Fruit fly (Drosophila melanogaster): ENCODE measurements around the gene ocn.

Gene ocn

dm6 chr3R:30052455-30053046, 15.0 kb upstream of the ocn start, which contains the start of gene Jasper:
TSS of gene Jasper (plus strand) at chr3R:30052514.
- no peak for TF ChIP-seq sv (GFP tag; optimal IDR thresholded peaks at IDR 0.05)
- no peak for TF ChIP-seq Hr83 (GFP tag; optimal IDR thresholded peaks at IDR 0.05; ENCODE audit: poor library complexity, severe bottlenecking)
- no peak for TF ChIP-seq psq (GFP tag; optimal IDR thresholded peaks at IDR 0.05)
- TF ChIP-seq N (GFP tag; optimal IDR thresholded peaks at IDR 0.05), result no peak
- TF ChIP-seq Jra (GFP tag; optimal IDR thresholded peaks at IDR 0.05), result no peak
- no peak for TF ChIP-seq ey (GFP tag; optimal IDR thresholded peaks at IDR 0.05)
- no peak for TF ChIP-seq GATAd (GFP tag; optimal IDR thresholded peaks at IDR 0.05)
- no peak for TF ChIP-seq tai (GFP tag; optimal IDR thresholded peaks at IDR 0.05)
- TF ChIP-seq Vsx2 (GFP tag; optimal IDR thresholded peaks at IDR 0.05; ENCODE audit: partially characterized antibody), result no peak
- no peak for TF ChIP-seq Abd-B (GFP tag; optimal IDR thresholded peaks at IDR 0.05)
- TF ChIP-seq Sp1 (GFP tag; optimal IDR thresholded peaks at IDR 0.05), result peak; percentile 29
- TF ChIP-seq Myc (optimal IDR thresholded peaks at IDR 0.05), result peak; percentile 28
- TF ChIP-seq rgr (GFP tag; optimal IDR thresholded peaks at IDR 0.05), result no peak
- peak; percentile 11 for TF ChIP-seq Dif (GFP tag; optimal IDR thresholded peaks at IDR 0.05; ENCODE audit: partially characterized antibody)
- TF ChIP-seq dl (GFP tag; optimal IDR thresholded peaks at IDR 0.05; ENCODE audit: insufficient read depth in 1 of 2, partially characterized antibody in 2 of 2), result no peak
- no peak for TF ChIP-seq h (GFP tag; optimal IDR thresholded peaks at IDR 0.05)
- no peak for TF ChIP-seq woc (GFP tag; optimal IDR thresholded peaks at IDR 0.05)
- TF ChIP-seq OdsH (GFP tag; optimal IDR thresholded peaks at IDR 0.05), result no peak
- no peak for TF ChIP-seq dsf (GFP tag; optimal IDR thresholded peaks at IDR 0.05; ENCODE audit: borderline replicate concordance)
- no peak for TF ChIP-seq jim (GFP tag; optimal IDR thresholded peaks at IDR 0.05)
- TF ChIP-seq foxo (GFP tag; optimal IDR thresholded peaks at IDR 0.05), result no peak
- TF ChIP-seq pan (optimal IDR thresholded peaks at IDR 0.05), result no peak
- no peak for TF ChIP-seq brk (GFP tag; optimal IDR thresholded peaks at IDR 0.05)
- no peak for TF ChIP-seq Rel (GFP tag; optimal IDR thresholded peaks at IDR 0.05)
- TF ChIP-seq Rel (tag; optimal IDR thresholded peaks at IDR 0.05), result peak; percentile 26
- TF ChIP-seq Dfd (GFP tag; optimal IDR thresholded peaks at IDR 0.05), result no peak
- no peak for TF ChIP-seq dmrt93B (GFP tag; optimal IDR thresholded peaks at IDR 0.05)
- TF ChIP-seq usp (GFP tag; optimal IDR thresholded peaks at IDR 0.05), result no peak
- no peak for TF ChIP-seq CG9705 (GFP tag; optimal IDR thresholded peaks at IDR 0.05)
- TF ChIP-seq lola (GFP tag; optimal IDR thresholded peaks at IDR 0.05), result no peak
- TF ChIP-seq HLH106 (tag; optimal IDR thresholded peaks at IDR 0.05), result peak; percentile 11

DNA sequence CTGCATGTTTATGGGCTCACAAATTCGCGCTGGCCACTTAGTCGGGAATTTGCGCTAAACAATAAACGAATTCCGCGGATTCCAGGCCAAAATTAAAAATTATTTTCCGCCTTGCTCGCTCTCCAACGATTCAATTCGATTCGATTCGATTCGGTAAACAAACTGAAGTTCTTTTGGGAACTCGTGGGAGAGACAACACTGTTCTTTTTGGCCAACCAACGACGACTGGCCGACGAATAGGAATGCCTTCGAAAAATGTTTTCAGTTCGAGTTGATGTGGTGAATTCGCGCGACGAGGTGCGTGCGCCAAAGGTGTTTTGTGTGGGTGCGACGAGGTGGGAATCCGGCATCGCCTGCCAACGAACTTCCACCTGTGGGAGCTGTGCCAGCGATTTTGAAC, 14.4 kb upstream of the ocn start, which contains the start of gene CG15528:
Gene CG15528 (minus strand): TSS at position 180 of the 400 bp plus-strand sequence.
- TF ChIP-seq brk (GFP tag; optimal IDR thresholded peaks at IDR 0.05) (no peak), CG32264 (GFP tag; optimal IDR thresholded peaks at IDR 0.05) (no peak), dmrt93B (GFP tag; optimal IDR thresholded peaks at IDR 0.05) (no peak), HLH106 (tag; optimal IDR thresholded peaks at IDR 0.05) (no peak), N (GFP tag; optimal IDR thresholded peaks at IDR 0.05) (no peak), sv (GFP tag; optimal IDR thresholded peaks at IDR 0.05) (no peak), Rel (GFP tag; optimal IDR thresholded peaks at IDR 0.05) (no peak), Rel (tag; optimal IDR thresholded peaks at IDR 0.05) (no peak), Myc (optimal IDR thresholded peaks at IDR 0.05) (no peak), foxo (GFP tag; optimal IDR thresholded peaks at IDR 0.05) (no peak), Dif (GFP tag; optimal IDR thresholded peaks at IDR 0.05; ENCODE audit: partially characterized antibody) (no peak), psq (GFP tag; optimal IDR thresholded peaks at IDR 0.05) (no peak)

DNA sequence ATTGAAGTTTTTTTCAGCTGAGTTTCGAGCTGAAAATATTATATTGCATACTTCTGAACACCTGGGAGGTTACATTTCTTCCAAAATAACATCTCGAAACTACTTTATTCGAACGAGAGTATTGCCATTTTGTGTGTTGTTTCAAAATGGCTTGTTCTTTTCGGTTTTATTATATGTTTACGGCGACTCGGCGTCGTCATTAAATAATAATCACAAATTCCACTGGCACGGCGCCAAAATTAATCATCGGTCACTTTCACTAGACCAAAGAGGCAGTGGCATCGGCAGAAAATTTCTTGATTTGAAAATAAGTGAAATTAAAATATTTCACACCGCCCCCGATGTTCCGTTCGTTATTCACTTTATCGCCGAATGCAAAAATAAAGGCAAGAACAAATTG, 12.9 kb upstream of the ocn start:
- no peak for TF ChIP-seq br (GFP tag; optimal IDR thresholded peaks at IDR 0.05)
- no peak for TF ChIP-seq dmrt93B (GFP tag; optimal IDR thresholded peaks at IDR 0.05)
- no peak for TF ChIP-seq Myc (optimal IDR thresholded peaks at IDR 0.05)
- no peak for TF ChIP-seq CG9705 (GFP tag; optimal IDR thresholded peaks at IDR 0.05)
- no peak for TF ChIP-seq Jra (GFP tag; optimal IDR thresholded peaks at IDR 0.05)
- no peak for TF ChIP-seq dsf (GFP tag; optimal IDR thresholded peaks at IDR 0.05; ENCODE audit: borderline replicate concordance)
- no peak for TF ChIP-seq N (GFP tag; optimal IDR thresholded peaks at IDR 0.05)

Data from whole organism, wandering third instar larva.